Worm (Caenorhabditis elegans): ENCODE measurements around the gene C08F8.15.
A peak's percentile ranks its signal among the peaks of the same experiment; 100 is the strongest.

Gene C08F8.15

DNA sequence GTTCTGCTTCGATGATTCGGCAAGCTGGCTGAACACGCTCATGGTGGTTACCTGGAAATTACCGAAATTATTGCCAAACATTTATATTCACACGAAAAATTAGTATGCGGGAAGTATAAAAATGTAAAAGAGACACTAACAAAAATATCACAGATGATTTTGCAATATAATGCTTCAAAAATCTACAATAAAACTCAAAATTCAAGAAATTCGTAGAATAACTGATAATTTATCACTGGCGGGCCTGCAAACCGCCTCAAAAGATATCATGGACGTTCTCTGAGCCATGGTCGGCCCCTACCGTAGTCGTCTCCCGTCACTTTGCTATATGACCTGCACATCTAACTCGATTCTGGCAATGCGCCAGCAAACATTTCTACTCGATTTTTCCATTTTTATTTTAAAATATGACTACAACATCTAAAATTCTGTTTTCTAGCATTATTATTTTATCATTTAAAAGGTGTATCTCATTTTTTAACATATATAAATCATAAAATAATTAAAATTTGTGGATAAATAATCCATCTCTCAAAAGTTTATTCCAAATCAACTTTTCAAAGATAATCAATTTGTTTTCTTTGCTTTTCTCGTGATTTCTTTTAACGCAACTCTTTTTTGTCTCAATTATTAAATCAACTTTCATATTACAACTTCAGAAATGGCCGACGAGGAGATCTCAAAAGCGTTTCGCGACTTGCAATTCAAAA lies 11.0 kb downstream of the C08F8.15 start, which contains the start of the genes F01G4.6 and pfd-1 (continued):
- TF ChIP-seq atf-7 (tag; optimal IDR thresholded peaks at IDR 0.05) (peak; percentile 50), T07F8.4 (tag; optimal IDR thresholded peaks at IDR 0.05) (no peak), egl-18 (GFP tag; IDR thresholded peaks at IDR 0.05) (no peak), B0035.1 (tag; optimal IDR thresholded peaks at IDR 0.05) (no peak), attf-6 (GFP tag; IDR thresholded peaks at IDR 0.05) (no peak), ceh-79 (tag; optimal IDR thresholded peaks at IDR 0.05) (no peak), lsy-27 (tag; optimal IDR thresholded peaks at IDR 0.05; ENCODE audit: borderline replicate concordance, insufficient read depth) (no peak), unc-130 (GFP tag; optimal IDR thresholded peaks at IDR 0.05) (no peak), F55B11.4 (tag; optimal IDR thresholded peaks at IDR 0.05; ENCODE audit: borderline replicate concordance, insufficient read depth) (no peak), hlh-12 (tag; optimal IDR thresholded peaks at IDR 0.05) (no peak), rec-8 (tag; optimal IDR thresholded peaks at IDR 0.05) (no peak), zfh-2 (GFP tag; conservative IDR thresholded peaks at IDR 0.05) (0 out of 2 replicates have a peak, but pooled peaks have one; percentile 13), aptf-2 (GFP tag; conservative IDR thresholded peaks at IDR 0.05) (no peak), pha-4 (tag; optimal IDR thresholded peaks at IDR 0.05) (peak; percentile 69), B0019.2 (GFP tag; conservative IDR thresholded peaks at IDR 0.05) (no peak), mel-28 (tag; optimal IDR thresholded peaks at IDR 0.05; ENCODE audit: borderline replicate concordance) (no peak), unc-62 (GFP tag; optimal IDR thresholded peaks at IDR 0.05) (no peak), efl-1 (GFP tag; optimal IDR thresholded peaks at IDR 0.05) (peak; percentile 50), attf-5 (GFP tag; optimal IDR thresholded peaks at IDR 0.05) (peak; percentile 59), F37B4.10 (GFP tag; IDR thresholded peaks at IDR 0.05) (no peak), bed-1 (GFP tag; IDR thresholded peaks at IDR 0.05) (no peak), let-526 (GFP tag; IDR thresholded peaks at IDR 0.05) (no peak), tlf-1 (GFP tag; optimal IDR thresholded peaks at IDR 0.05) (peak; percentile 89), lin-26 (GFP tag; IDR thresholded peaks at IDR 0.05) (no peak), ceh-58 (GFP tag; IDR thresholded peaks at IDR 0.05) (no peak), snpc-1.3 (tag; optimal IDR thresholded peaks at IDR 0.05; ENCODE audit: insufficient read depth) (peak; percentile 22), ztf-6 (GFP tag; IDR thresholded peaks at IDR 0.05) (no peak), aptf-3 (GFP tag; IDR thresholded peaks at IDR 0.05) (no peak), ceh-40 (GFP tag; IDR thresholded peaks at IDR 0.05) (no peak), die-1 (tag; optimal IDR thresholded peaks at IDR 0.05) (no peak), chd-7 (tag; optimal IDR thresholded peaks at IDR 0.05) (peak; percentile 11), rcor-1 (GFP tag; IDR thresholded peaks at IDR 0.05) (peak; percentile 78; the same call in 1 of the 2 replicates), nhr-179 (tag; optimal IDR thresholded peaks at IDR 0.05) (no peak), lsl-1 (GFP tag; optimal IDR thresholded peaks at IDR 0.05) (peak; percentile 80), tbx-9 (tag; optimal IDR thresholded peaks at IDR 0.05; ENCODE audit: borderline replicate concordance) (no peak), F57A8.1 (GFP tag; optimal IDR thresholded peaks at IDR 0.05) (no peak), ztf-22 (GFP tag; optimal IDR thresholded peaks at IDR 0.05) (no peak), egl-44 (GFP tag; IDR thresholded peaks at IDR 0.05) (no peak), let-607 (tag; optimal IDR thresholded peaks at IDR 0.05) (peak in 1 of 2 experiments; percentile 79), him-1 (tag; optimal IDR thresholded peaks at IDR 0.05) (no peak), lir-1 (GFP tag; conservative IDR thresholded peaks at IDR 0.05) (peak; percentile 54), bed-2 (GFP tag; IDR thresholded peaks at IDR 0.05) (no peak), lin-40 (tag; optimal IDR thresholded peaks at IDR 0.05) (peak; percentile 85), zim-3 (tag; optimal IDR thresholded peaks at IDR 0.05) (no peak), ekl-4 (GFP tag; IDR thresholded peaks at IDR 0.05) (peak; percentile 85), lag-1 (GFP tag; IDR thresholded peaks at IDR 0.05) (no peak), K11D2.4 (GFP tag; IDR thresholded peaks at IDR 0.05) (peak; percentile 88)

Measured in whole organism, young adult.